Fruit fly (Drosophila melanogaster) whole organism, embryonic: ENCODE measurements around the gene CG8958.

Experiments
- Atf3 ChIP-seq: fragments of 200-800 bp; sonication (Bioruptor generic); optimal IDR thresholded peaks from 3 replicates; lab custom pipeline; 2016; ENCODE audit warnings: missing biosample characterization, missing genetic modification characterization
- B-H2 ChIP-seq: fragments of 200-800 bp; sonication (Bioruptor generic); optimal IDR thresholded peaks from 2 replicates; lab custom pipeline; 2018; ENCODE audit warnings: missing biosample characterization, mild to moderate bottlenecking, missing genetic modification characterization
- CG11696 ChIP-seq: fragments of 200-800 bp; sonication (Bioruptor generic); IDR thresholded peaks from 2 replicates; pipeline ENCODE4 v1.3.6; 2022; ENCODE audit warnings: missing biosample characterization, missing genetic modification characterization
- CG12219 ChIP-seq: fragments of 200-800 bp; sonication (Bioruptor generic); optimal IDR thresholded peaks from 3 replicates; lab custom pipeline; 2018; ENCODE audit warnings: missing biosample characterization, mild to moderate bottlenecking, missing genetic modification characterization
- CG12236 ChIP-seq: fragments of 200-800 bp; sonication (Bioruptor generic); optimal IDR thresholded peaks from 2 replicates; lab custom pipeline; 2016; ENCODE audit warnings: missing biosample characterization, missing genetic modification characterization
- CG12769 ChIP-seq: fragments of 200-800 bp; sonication (Bioruptor generic); optimal IDR thresholded peaks from 2 replicates; lab custom pipeline; 2019; ENCODE audit warnings: missing biosample characterization, mild to moderate bottlenecking, missing genetic modification characterization, moderate library complexity
- CG14441 ChIP-seq: fragments of 200-800 bp; sonication (Bioruptor generic); IDR thresholded peaks from 2 replicates; pipeline ENCODE4 v1.3.6; 2022; ENCODE audit warnings: missing biosample characterization, missing genetic modification characterization
- CG15601 ChIP-seq: fragments of 200-800 bp; sonication (Bioruptor generic); optimal IDR thresholded peaks from 3 replicates; lab custom pipeline; 2019; ENCODE audit warnings: missing biosample characterization, mild to moderate bottlenecking, missing genetic modification characterization, moderate library complexity
- CG1603 ChIP-seq: fragments of 200-800 bp; sonication (Bioruptor generic); optimal IDR thresholded peaks from 2 replicates; lab custom pipeline; 2019; ENCODE audit warnings: missing biosample characterization, mild to moderate bottlenecking, missing genetic modification characterization, moderate library complexity
- CG1792 ChIP-seq: fragments of 200-800 bp; sonication (Bioruptor generic); optimal IDR thresholded peaks from 2 replicates; lab custom pipeline; 2016; ENCODE audit warnings: missing biosample characterization, missing genetic modification characterization
- CG18619 ChIP-seq: fragments of 200-800 bp; sonication (Bioruptor generic); optimal IDR thresholded peaks from 3 replicates; lab custom pipeline; 2017; ENCODE audit warnings: missing biosample characterization, mild to moderate bottlenecking, missing genetic modification characterization
- CG30403 ChIP-seq: fragments of 200-800 bp; sonication (Bioruptor generic); optimal IDR thresholded peaks from 3 replicates; lab custom pipeline; 2016; ENCODE audit warnings: missing biosample characterization, missing genetic modification characterization
- CG31365 ChIP-seq: fragments of 200-800 bp; sonication (Bioruptor generic); optimal IDR thresholded peaks from 2 replicates; lab custom pipeline; 2018; ENCODE audit warnings: missing biosample characterization, mild to moderate bottlenecking, missing genetic modification characterization
- CG3726 ChIP-seq: fragments of 200-800 bp; sonication (Bioruptor generic); IDR thresholded peaks from 3 replicates; pipeline ENCODE4, ENCODE4 v1.3.6; 2022; ENCODE audit warnings: missing biosample characterization, missing genetic modification characterization
- CG6683 ChIP-seq: fragments of 200-800 bp; sonication (Bioruptor generic); optimal IDR thresholded peaks from 2 replicates; lab custom pipeline; 2017; ENCODE audit warnings: missing biosample characterization, mild to moderate bottlenecking, missing genetic modification characterization, missing genetic modification reagents
- CG6854 ChIP-seq: fragments of 200-800 bp; sonication (Bioruptor generic); optimal IDR thresholded peaks from 3 replicates; lab custom pipeline; 2017; ENCODE audit warnings: missing biosample characterization, mild to moderate bottlenecking, missing genetic modification characterization
- CG8281 ChIP-seq: fragments of 200-800 bp; sonication (Bioruptor generic); optimal IDR thresholded peaks from 2 replicates; lab custom pipeline; 2018; ENCODE audit warnings: missing biosample characterization, mild to moderate bottlenecking, missing genetic modification characterization, moderate library complexity
- CG9817 ChIP-seq: fragments of 200-800 bp; sonication (Bioruptor generic); optimal IDR thresholded peaks from 2 replicates; lab custom pipeline; 2018; ENCODE audit warnings: missing biosample characterization, mild to moderate bottlenecking, missing genetic modification characterization, moderate library complexity
- Dfd ChIP-seq, 2 experiments: fragments of >200 bp; optimal IDR thresholded peaks; 2 replicates each; lab custom pipeline; 2017; ENCODE audit warnings: missing biosample characterization in 2 of 2, missing genetic modification characterization in 2 of 2
- Elba2 ChIP-seq: fragments of 200-800 bp; sonication (Bioruptor generic); optimal IDR thresholded peaks from 3 replicates; lab custom pipeline; 2016; ENCODE audit warnings: missing biosample characterization, missing genetic modification characterization
- Fer1 ChIP-seq: fragments of 200-800 bp; sonication (Bioruptor generic); optimal IDR thresholded peaks from 2 replicates; lab custom pipeline; 2017; ENCODE audit warnings: missing biosample characterization, mild to moderate bottlenecking, missing genetic modification characterization
- GATAe ChIP-seq: fragments of 200-800 bp; sonication (Bioruptor generic); conservative IDR thresholded peaks from 2 replicates; pipeline ENCODE4 v1.3.6; 2022; ENCODE audit warnings: missing biosample characterization, missing genetic modification characterization
- Gug ChIP-seq: fragments of 200-800 bp; sonication (Bioruptor generic); IDR thresholded peaks from 4 replicates; pipeline ENCODE4 v1.3.6; 2022; ENCODE audit warnings: missing biosample characterization, missing genetic modification characterization
- Hr78 ChIP-seq, 2 experiments: fragments of 200-800 bp in 1 of 2; fragments of >200 bp in 1 of 2; sonication (Bioruptor generic) in 1 of 2; optimal IDR thresholded peaks; 2 replicates each; lab custom pipeline; 2017 to 2019; ENCODE audit warnings: missing biosample characterization in 2 of 2, missing genetic modification characterization in 2 of 2, mild to moderate bottlenecking in 1 of 2, moderate library complexity in 1 of 2
- MESR4 ChIP-seq: fragments of 200-800 bp; sonication (Bioruptor generic); optimal IDR thresholded peaks from 2 replicates; lab custom pipeline; 2018; ENCODE audit warnings: missing biosample characterization, mild to moderate bottlenecking, missing genetic modification characterization, moderate library complexity
- MTF-1 ChIP-seq: fragments of 200-800 bp; sonication (Bioruptor generic); optimal IDR thresholded peaks from 2 replicates; lab custom pipeline; 2018; ENCODE audit warnings: missing biosample characterization, mild to moderate bottlenecking, missing genetic modification characterization, borderline replicate concordance
- Myb ChIP-seq: fragments of 200-800 bp; sonication (Bioruptor generic); optimal IDR thresholded peaks from 2 replicates; lab custom pipeline; 2016; ENCODE audit warnings: missing biosample characterization, missing genetic modification characterization
- Taf1 ChIP-seq: fragments of 200-800 bp; sonication (Bioruptor generic); IDR thresholded peaks from 2 replicates; pipeline ENCODE4 v1.3.6; 2022; ENCODE audit warnings: missing biosample characterization, missing genetic modification characterization
- Usf ChIP-seq: fragments of 200-800 bp; sonication (Bioruptor generic); optimal IDR thresholded peaks from 2 replicates; lab custom pipeline; 2017; ENCODE audit warnings: missing genotype, missing biosample characterization, missing genetic modification characterization
- YL-1 ChIP-seq: fragments of 200-800 bp; sonication (Bioruptor generic); optimal IDR thresholded peaks from 3 replicates; lab custom pipeline; 2017; ENCODE audit warnings: missing biosample characterization, mild to moderate bottlenecking, missing genetic modification characterization
- ac ChIP-seq: fragments of 200-800 bp; sonication (Bioruptor generic); optimal IDR thresholded peaks from 3 replicates; lab custom pipeline; 2017; ENCODE audit warnings: missing biosample characterization, mild to moderate bottlenecking, missing genetic modification characterization
- al ChIP-seq: fragments of 200-800 bp; sonication (Bioruptor generic); IDR thresholded peaks from 2 replicates; pipeline ENCODE4 v1.3.6; 2022; ENCODE audit warnings: missing biosample characterization, missing genetic modification characterization
- bigmax ChIP-seq: fragments of 200-800 bp; sonication (Bioruptor generic); optimal IDR thresholded peaks from 2 replicates; lab custom pipeline; 2018; ENCODE audit warnings: missing biosample characterization, mild to moderate bottlenecking, missing genetic modification characterization
- cad ChIP-seq: fragments of >200 bp; optimal IDR thresholded peaks from 2 replicates; lab custom pipeline; 2017; ENCODE audit warnings: missing biosample characterization, missing genetic modification characterization
- chn ChIP-seq: fragments of 200-800 bp; sonication (Bioruptor generic); optimal IDR thresholded peaks from 2 replicates; lab custom pipeline; 2016; ENCODE audit warnings: missing biosample characterization, missing genetic modification characterization
- crp ChIP-seq, 2 experiments: fragments of 200-800 bp; sonication (Bioruptor generic); optimal IDR thresholded peaks; 2 replicates in 1 of 2; 3 replicates in 1 of 2; lab custom pipeline; 2017; ENCODE audit warnings: missing biosample characterization in 2 of 2, missing genetic modification characterization in 2 of 2, mild to moderate bottlenecking in 1 of 2, moderate library complexity in 1 of 2
- dati ChIP-seq: fragments of 200-800 bp; sonication (Bioruptor generic); IDR thresholded peaks from 2 replicates; pipeline ENCODE4 v1.3.6; 2022; ENCODE audit warnings: missing biosample characterization, missing genetic modification characterization
- fd96Cb ChIP-seq: fragments of 200-800 bp; sonication (Bioruptor generic); optimal IDR thresholded peaks from 2 replicates; lab custom pipeline; 2018; ENCODE audit warnings: missing biosample characterization, mild to moderate bottlenecking, missing genetic modification characterization, moderate library complexity
- gcm ChIP-seq: fragments of 200-800 bp; sonication (Bioruptor generic); optimal IDR thresholded peaks from 2 replicates; lab custom pipeline; 2019; ENCODE audit warnings: missing biosample characterization, mild to moderate bottlenecking, missing genetic modification characterization, moderate library complexity
- knrl ChIP-seq: fragments of 200-800 bp; sonication (Bioruptor generic); IDR thresholded peaks from 3 replicates; pipeline ENCODE4 v1.3.6; 2022; ENCODE audit warnings: missing biosample characterization, missing genetic modification characterization; ENCODE audit not compliant: partially characterized antibody
- lola ChIP-seq, 3 experiments: fragments of >200 bp in 2 of 3; fragments of 200-800 bp in 1 of 3; sonication (Bioruptor generic) in 1 of 3; optimal IDR thresholded peaks; 2 replicates each; lab custom pipeline; 2017 to 2019; ENCODE audit warnings: missing biosample characterization in 3 of 3, missing genetic modification characterization in 3 of 3, mild to moderate bottlenecking in 1 of 3, moderate library complexity in 1 of 3
- mld ChIP-seq: fragments of 200-800 bp; sonication (Bioruptor generic); IDR thresholded peaks from 3 replicates; pipeline ENCODE4 v1.3.6; 2022; ENCODE audit warnings: missing biosample characterization, missing genetic modification characterization; ENCODE audit not compliant: partially characterized antibody
- peb ChIP-seq: fragments of 200-800 bp; sonication (Bioruptor generic); IDR thresholded peaks from 2 replicates; pipeline ENCODE4 v1.3.6; 2022; ENCODE audit warnings: missing biosample characterization, missing genetic modification characterization
- phol ChIP-seq: fragments of 200-800 bp; sonication (Bioruptor generic); optimal IDR thresholded peaks from 3 replicates; lab custom pipeline; 2018; ENCODE audit warnings: missing biosample characterization, mild to moderate bottlenecking, missing genetic modification characterization, moderate library complexity
- prd ChIP-seq, 3 experiments: fragments of >200 bp in 2 of 3; fragments of 200-800 bp in 1 of 3; sonication (Bioruptor generic) in 1 of 3; optimal IDR thresholded peaks in 2 of 3; IDR thresholded peaks in 1 of 3; 2 replicates in 2 of 3; 3 replicates in 1 of 3; pipeline versions ENCODE4 v1.3.6 to Lab custom; 2017 to 2022; ENCODE audit warnings: missing biosample characterization in 1 of 3, missing genetic modification characterization in 1 of 3
- sisA ChIP-seq: fragments of 200-800 bp; sonication (Bioruptor generic); IDR thresholded peaks from 2 replicates; pipeline ENCODE4 v1.3.6; 2022; ENCODE audit warnings: missing biosample characterization, missing genetic modification characterization
- vnd ChIP-seq: fragments of 200-800 bp; sonication (Bioruptor generic); IDR thresholded peaks from 3 replicates; pipeline ENCODE4 v1.3.6; 2022; ENCODE audit warnings: missing biosample characterization, missing genetic modification characterization; ENCODE audit not compliant: partially characterized antibody

The CG8958 gene

DNA sequence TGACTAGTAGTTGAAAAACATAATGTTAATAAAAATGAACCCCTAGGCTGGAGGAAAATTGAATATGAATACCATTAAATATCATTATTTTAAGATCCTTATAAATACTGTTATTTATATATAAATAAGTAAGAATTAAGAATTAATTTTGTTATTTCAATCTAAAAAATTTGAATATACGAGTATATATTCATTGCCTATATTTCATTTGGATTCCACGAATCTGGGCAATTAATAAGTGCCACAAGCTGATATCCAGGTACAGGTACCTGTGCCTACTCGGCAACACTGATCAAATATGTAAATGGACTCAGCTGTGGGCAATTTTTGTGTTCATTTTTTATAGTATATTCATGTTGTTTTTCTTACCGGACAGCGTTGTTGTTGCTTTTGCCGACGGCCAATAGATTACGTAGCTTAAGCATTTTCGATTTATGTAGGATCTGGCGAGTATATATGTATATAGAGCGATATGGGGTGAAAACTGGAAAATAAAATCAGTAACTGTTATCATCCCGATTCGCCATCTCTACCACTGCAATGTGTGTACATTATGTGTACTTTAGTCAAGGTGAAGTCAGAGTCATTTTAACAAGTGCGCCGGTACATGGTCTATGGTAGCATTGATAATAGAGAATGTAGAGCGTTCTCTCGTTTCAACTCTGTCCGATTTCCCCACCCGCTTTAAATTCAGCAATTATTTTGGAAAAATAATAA is 10.2 kb upstream of the CG8958 start (continued):
- no peak for TF ChIP-seq CG14441
- TF ChIP-seq CG1603 (tag; lab: Kevin White, UChicago) = no peak
- TF ChIP-seq CG6854 (GFP tag; lab: Kevin White, UChicago) = no peak
- no peak for TF ChIP-seq YL-1 (GFP tag; lab: Kevin White, UChicago)
- no peak for TF ChIP-seq sisA (GFP tag; lab: Robert Waterston, UW)
- TF ChIP-seq CG31365 (tag; lab: Kevin White, UChicago) = no peak
- no peak for TF ChIP-seq Atf3 (GFP tag; lab: Kevin White, UChicago)
- TF ChIP-seq Gug = no peak
- TF ChIP-seq Hr78 (GFP tag; optimal IDR thresholded peaks at IDR 0.05; lab: Kevin White, UChicago) = no peak
- no peak for TF ChIP-seq CG11696
- TF ChIP-seq Usf = no peak
- TF ChIP-seq B-H2 (GFP tag; lab: Kevin White, UChicago) = no peak
- no peak for TF ChIP-seq knrl (GFP tag; lab: Robert Waterston, UW)
- TF ChIP-seq cad (GFP tag; lab: Kevin White, UChicago) = no peak
- peak in 1 of 2 experiments; percentile 27 for TF ChIP-seq crp (GFP tag; optimal IDR thresholded peaks at IDR 0.05; lab: Kevin White, UChicago)
- no peak for TF ChIP-seq CG15601
- no peak for TF ChIP-seq CG12219 (GFP tag; lab: Kevin White, UChicago)
- TF ChIP-seq dati = no peak
- TF ChIP-seq al (GFP tag; lab: Robert Waterston, UW) = no peak
- TF ChIP-seq Fer1 = no peak
- TF ChIP-seq MESR4 (GFP tag; lab: Kevin White, UChicago) = peak; percentile 29
- no peak for TF ChIP-seq CG3726 (GFP tag; lab: Robert Waterston, UW)
- TF ChIP-seq gcm (GFP tag; lab: Kevin White, UChicago) = no peak

- no peak for TF ChIP-seq peb (GFP tag; lab: Robert Waterston, UW)
- no peak for TF ChIP-seq CG9817 (tag; lab: Kevin White, UChicago)
- TF ChIP-seq CG3726 (GFP tag; lab: Robert Waterston, UW) = no peak
- no peak for TF ChIP-seq CG12769 (tag; lab: Kevin White, UChicago)
- peak; percentile 98 for TF ChIP-seq mld (GFP tag; lab: Robert Waterston, UW)
- TF ChIP-seq lola (GFP tag; optimal IDR thresholded peaks at IDR 0.05; lab: Kevin White, UChicago) = no peak
- TF ChIP-seq Myb = peak; percentile 97
- no peak for TF ChIP-seq CG18619 (GFP tag; lab: Kevin White, UChicago)
- no peak for TF ChIP-seq fd96Cb (tag; lab: Kevin White, UChicago)
- TF ChIP-seq Elba2 = no peak
- no peak for TF ChIP-seq ac
- peak; percentile 69 for TF ChIP-seq phol (tag; lab: Kevin White, UChicago)
- no peak for TF ChIP-seq CG12236 (GFP tag; lab: Kevin White, UChicago)
- peak; percentile 95 for TF ChIP-seq knrl (GFP tag; lab: Robert Waterston, UW)
- TF ChIP-seq Dfd (GFP tag; optimal IDR thresholded peaks at IDR 0.05; lab: Kevin White, UChicago) = no peak
- TF ChIP-seq bigmax = no peak
- no peak for TF ChIP-seq GATAe (GFP tag; lab: Robert Waterston, UW)
- TF ChIP-seq vnd = peak; percentile 97
- TF ChIP-seq chn (GFP tag; lab: Kevin White, UChicago) = no peak
- TF ChIP-seq CG30403 (GFP tag; lab: Kevin White, UChicago) = no peak
- no peak for TF ChIP-seq gcm (GFP tag; lab: Kevin White, UChicago)
- no peak for TF ChIP-seq CG1792 (GFP tag; lab: Kevin White, UChicago)
- TF ChIP-seq MTF-1 = no peak
- no peak for TF ChIP-seq CG6683 (GFP tag; lab: Kevin White, UChicago)
- no peak for TF ChIP-seq prd (optimal IDR thresholded peaks at IDR 0.05; lab: Kevin White, UChicago)
- TF ChIP-seq prd (GFP tag; IDR thresholded peaks at IDR 0.05; lab: Robert Waterston, UW) = no peak
- no peak for TF ChIP-seq Taf1
- no peak for TF ChIP-seq CG8281
These were observed 9.6 kb upstream of the CG8958 start, which contains the start of gene Nipsnap for dm6 chrX:16073375-16073982. Gene Nipsnap, minus strand, starts transcription at chrX:16073568.
